Worm (Caenorhabditis elegans) whole organism, midembryonic: ENCODE data around the gene vps-29.

Experiments used
- cog-1 ChIP-seq: sonication (generic microtip); optimal IDR thresholded peaks from 2 replicates; lab custom pipeline; 2016; ENCODE audit warnings: missing genetic modification characterization, missing compliant biosample characterization
- klf-2 ChIP-seq: fragments of 200-800 bp; sonication (Bioruptor generic); conservative IDR thresholded peaks from 2 replicates; pipeline ENCODE4 v1.3.6; 2022; ENCODE audit warnings: missing genetic modification reagents, missing genetic modification characterization, missing compliant biosample characterization
- ref-1 ChIP-seq: fragments of 200-800 bp; sonication (Bioruptor generic); conservative IDR thresholded peaks from 2 replicates; pipeline ENCODE4 v1.3.6; 2022; ENCODE audit warnings: missing genetic modification reagents, missing genetic modification characterization, missing compliant biosample characterization

- TF ChIP-seq klf-2 (GFP tag; lab: Robert Waterston, UW) (no peak), cog-1 (tag; lab: Kevin White, UChicago) (peak; percentile 37), ref-1 (GFP tag; lab: Robert Waterston, UW) (no peak)
These were observed 48.7 kb downstream of the vps-29 start, which contains the start of gene ekl-6 for ce11 chrIII:10064140-10064539.
